Worm (Caenorhabditis elegans): ENCODE measurements around the gene far-6.

- TF ChIP-seq ama-1 (optimal IDR thresholded peaks at IDR 0.05) = no peak
- TF ChIP-seq ZK546.5 (tag; optimal IDR thresholded peaks at IDR 0.05) = no peak
- TF ChIP-seq nhr-77 (tag; optimal IDR thresholded peaks at IDR 0.05) = no peak
- no peak for TF ChIP-seq elt-1 (tag; optimal IDR thresholded peaks at IDR 0.05)
- TF ChIP-seq lin-15B (tag; optimal IDR thresholded peaks at IDR 0.05) = no peak
- TF ChIP-seq nhr-28 (tag; optimal IDR thresholded peaks at IDR 0.05) = no peak
- TF ChIP-seq pqm-1 (tag; optimal IDR thresholded peaks at IDR 0.05) = no peak
- no peak for TF ChIP-seq daf-12 (tag; optimal IDR thresholded peaks at IDR 0.05)
- TF ChIP-seq elt-2 (tag; optimal IDR thresholded peaks at IDR 0.05) = no peak
- no peak for TF ChIP-seq ztf-4 (tag; optimal IDR thresholded peaks at IDR 0.05)
- TF ChIP-seq pha-4 (tag; optimal IDR thresholded peaks at IDR 0.05) = no peak
Measured at ce11 chrIV:13348592-13348991, 20.4 kb downstream of the far-6 start, which contains the start of gene W02A2.12.
